Worm (Caenorhabditis elegans): ENCODE results near the gene D1054.1.

D1054.1 gene

DNA sequence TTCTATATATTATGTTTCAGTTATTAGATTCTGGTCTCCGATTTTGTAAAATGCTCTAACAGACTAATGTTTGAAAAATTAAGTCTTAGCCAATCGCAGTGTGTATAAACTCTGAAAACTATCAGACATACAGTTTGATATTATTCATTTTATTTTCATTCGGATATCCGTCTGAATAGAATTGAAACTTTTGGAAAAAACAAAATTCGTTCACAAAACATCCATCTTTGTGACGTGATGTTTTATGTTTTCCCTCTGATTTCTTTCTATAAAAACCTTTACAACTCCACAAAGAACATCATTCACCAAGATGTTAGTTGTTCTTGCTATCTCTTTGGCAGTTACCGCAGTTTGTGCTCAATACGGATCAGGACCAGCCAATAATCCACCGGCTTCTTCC is 23.5 kb upstream of the D1054.1 start, which contains the start of gene ule-3:
Gene ule-3 (plus strand): TSS at position 301 of the 400 bp plus-strand sequence.
- TF ChIP-seq W03F9.2 (tag; optimal IDR thresholded peaks at IDR 0.05), result no peak
- TF ChIP-seq him-1 (tag; optimal IDR thresholded peaks at IDR 0.05), result no peak
- TF ChIP-seq dao-5 (tag; optimal IDR thresholded peaks at IDR 0.05), result no peak

- TF ChIP-seq W03F9.2 (tag; optimal IDR thresholded peaks at IDR 0.05), result no peak
Measured at ce11 chrV:10792775-10793174, 22.8 kb upstream of the D1054.1 start, which contains the start of gene D1054.10. Gene D1054.10, minus strand, starts transcription at chrV:10792875.

DNA sequence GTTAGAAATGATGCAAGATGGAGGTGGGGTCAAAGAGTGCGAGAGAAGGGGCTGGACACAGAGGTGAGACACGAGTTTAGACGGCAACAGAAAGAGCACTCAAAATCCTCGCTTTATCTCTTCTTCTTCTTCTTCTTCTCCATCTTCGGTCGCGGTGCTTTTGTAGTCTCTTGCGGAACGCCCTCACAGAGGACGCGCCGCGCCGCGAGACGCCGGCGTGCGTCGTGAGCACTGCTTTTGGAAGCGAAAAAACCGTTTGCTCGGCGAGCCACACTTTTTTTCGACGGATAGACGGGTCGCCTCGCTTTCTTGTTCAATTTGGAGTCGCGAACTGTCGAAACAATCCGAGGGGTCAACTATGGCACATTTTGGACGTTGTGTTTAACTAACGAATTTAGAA is 20.9 kb upstream of the D1054.1 start, which contains the start of gene D1054.9:
Gene D1054.9 (minus strand): TSS at position 137 of the 400 bp plus-strand sequence.
- no peak for TF ChIP-seq W03F9.2 (tag; optimal IDR thresholded peaks at IDR 0.05)
- no peak for TF ChIP-seq him-1 (tag; optimal IDR thresholded peaks at IDR 0.05)
- TF ChIP-seq dao-5 (tag; optimal IDR thresholded peaks at IDR 0.05), result no peak

DNA sequence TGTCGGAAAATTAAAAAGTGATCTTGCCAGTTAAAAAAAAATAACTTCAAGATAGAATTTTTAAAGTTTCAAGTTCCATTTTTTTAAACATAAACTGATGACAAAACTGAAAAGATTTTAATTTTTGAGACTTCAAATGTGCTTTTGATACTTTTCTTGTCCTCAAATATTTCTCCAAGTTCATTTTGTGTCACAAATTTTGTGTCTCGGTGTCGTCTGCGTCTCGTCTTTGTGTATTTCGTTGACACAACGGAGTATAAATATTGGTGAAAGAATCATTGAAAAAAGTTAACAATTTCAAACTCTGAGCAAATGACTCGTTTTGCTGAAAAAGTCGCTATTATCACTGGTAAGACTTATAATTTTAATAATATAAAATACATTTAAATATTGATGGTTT is 14.0 kb upstream of the D1054.1 start, which contains the start of gene D1054.8:
Gene D1054.8 (plus strand): TSS at position 301 of the 400 bp plus-strand sequence.
- TF ChIP-seq dao-5 (tag; optimal IDR thresholded peaks at IDR 0.05), result no peak
- TF ChIP-seq W03F9.2 (tag; optimal IDR thresholded peaks at IDR 0.05), result no peak
- TF ChIP-seq him-1 (tag; optimal IDR thresholded peaks at IDR 0.05), result no peak

DNA sequence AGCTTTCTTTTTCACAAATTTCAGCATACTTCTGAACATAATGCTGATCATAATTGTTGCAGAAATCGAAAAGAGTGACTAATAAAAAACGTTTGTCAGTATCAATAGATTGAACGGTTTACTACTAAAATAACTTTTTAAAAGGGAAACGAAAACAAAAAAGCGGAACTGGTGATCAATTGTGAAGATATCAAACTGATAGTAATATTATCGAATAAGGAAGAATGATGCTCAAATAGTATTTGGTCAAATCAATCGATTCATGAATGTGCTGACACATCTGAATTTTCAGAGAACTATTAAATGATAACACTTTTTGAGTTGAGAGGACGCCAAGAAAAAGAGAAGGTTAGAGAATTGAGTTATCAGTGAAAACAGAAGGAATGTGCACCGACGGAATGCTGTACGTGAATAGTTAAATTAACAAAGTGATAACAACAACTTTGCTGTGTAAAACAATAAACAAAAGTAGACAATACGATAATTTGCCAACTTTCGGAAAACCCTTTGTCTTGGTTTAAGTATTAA is 6.6 kb upstream of the D1054.1 start, which contains the start of gene D1054.5:
Gene D1054.5 (minus strand): TSS at position 51 of the 528 bp plus-strand sequence.
- TF ChIP-seq dao-5 (tag; optimal IDR thresholded peaks at IDR 0.05) (no peak), W03F9.2 (tag; optimal IDR thresholded peaks at IDR 0.05) (no peak), him-1 (tag; optimal IDR thresholded peaks at IDR 0.05) (no peak)

DNA sequence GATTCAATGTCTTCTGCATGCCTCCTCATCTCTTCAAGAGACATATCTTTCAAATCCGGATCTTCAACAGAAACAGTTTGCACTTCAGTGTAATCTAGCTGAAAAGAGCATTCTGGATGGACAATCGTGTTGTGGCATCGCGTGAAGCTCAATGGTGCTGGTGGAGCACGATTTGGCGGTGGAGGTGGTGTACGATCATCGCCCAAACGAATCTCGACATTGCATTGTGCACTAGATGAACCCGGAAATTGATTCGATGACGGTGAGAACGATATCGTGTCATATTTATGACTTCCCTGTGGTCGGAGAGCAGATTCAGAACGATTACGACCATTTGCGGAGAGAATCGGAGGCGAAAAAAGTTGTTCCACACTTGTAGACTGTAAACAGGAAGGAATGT is 3.2 kb upstream of the D1054.1 start:
- TF ChIP-seq W03F9.2 (tag; optimal IDR thresholded peaks at IDR 0.05) (no peak), dao-5 (tag; optimal IDR thresholded peaks at IDR 0.05) (no peak), him-1 (tag; optimal IDR thresholded peaks at IDR 0.05) (no peak)

ce11 chrV:10771390-10771789 is 1.4 kb upstream of the D1054.1 start, which contains the start of gene D1054.3:
Gene D1054.3, plus strand, starts transcription at chrV:10771451.
- no peak for TF ChIP-seq W03F9.2 (tag; optimal IDR thresholded peaks at IDR 0.05)

- no peak for TF ChIP-seq W03F9.2 (tag; optimal IDR thresholded peaks at IDR 0.05)
- no peak for TF ChIP-seq dao-5 (tag; optimal IDR thresholded peaks at IDR 0.05)
- TF ChIP-seq him-1 (tag; optimal IDR thresholded peaks at IDR 0.05), result no peak
Measured at ce11 chrV:10768892-10769291, 1.1 kb downstream of the D1054.1 start.

DNA sequence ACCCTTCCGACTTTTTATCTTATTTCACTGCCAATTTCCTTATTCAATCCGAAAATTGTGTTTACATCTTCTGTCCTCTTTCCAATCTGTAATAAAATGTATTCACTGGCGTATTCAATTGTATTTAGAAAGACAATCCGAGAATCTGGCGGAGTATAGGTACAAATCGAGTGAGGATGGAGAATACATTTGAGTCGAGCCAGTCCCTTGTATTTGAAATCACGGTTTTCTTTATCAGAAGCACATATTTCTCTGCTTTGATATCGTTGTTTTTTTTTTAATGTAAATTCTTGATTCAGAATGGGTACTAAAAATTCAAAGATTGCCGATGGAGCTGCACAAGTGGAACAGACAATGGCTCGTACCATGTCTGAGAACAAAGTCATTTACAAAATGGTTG is 6.0 kb downstream of the D1054.1 start, which contains the start of gene ocr-1:
Gene ocr-1 (plus strand): TSS at position 301 of the 400 bp plus-strand sequence.
- TF ChIP-seq dao-5 (tag; optimal IDR thresholded peaks at IDR 0.05) (no peak), W03F9.2 (tag; optimal IDR thresholded peaks at IDR 0.05) (no peak), him-1 (tag; optimal IDR thresholded peaks at IDR 0.05) (no peak)

- no peak for TF ChIP-seq W03F9.2 (tag; optimal IDR thresholded peaks at IDR 0.05)
- no peak for TF ChIP-seq him-1 (tag; optimal IDR thresholded peaks at IDR 0.05)
- no peak for TF ChIP-seq dao-5 (tag; optimal IDR thresholded peaks at IDR 0.05)
Measured at ce11 chrV:10762695-10763094, 7.3 kb downstream of the D1054.1 start, which contains the start of gene sre-6. Gene sre-6, minus strand, starts transcription at chrV:10762795.

DNA sequence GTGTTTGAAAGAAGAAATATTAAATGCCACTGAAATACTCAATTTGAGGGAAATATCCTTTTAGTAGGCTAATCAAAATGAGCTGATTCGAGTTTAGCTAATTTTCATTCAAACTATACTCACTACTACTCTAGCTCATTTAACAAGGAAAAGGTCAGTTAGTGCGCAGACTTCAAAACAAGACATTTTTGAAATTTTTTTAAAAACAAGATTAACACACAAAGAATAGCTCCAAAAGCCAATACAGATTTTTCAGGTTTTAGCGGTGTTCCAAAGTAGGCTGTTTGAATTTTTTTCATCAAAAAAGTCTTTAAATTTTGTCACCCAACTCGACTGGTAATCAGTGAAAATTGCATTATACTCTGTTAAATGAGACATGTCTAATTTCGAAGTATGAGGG is 9.2 kb downstream of the D1054.1 start:
- no peak for TF ChIP-seq him-1 (tag; optimal IDR thresholded peaks at IDR 0.05)
- TF ChIP-seq W03F9.2 (tag; optimal IDR thresholded peaks at IDR 0.05), result no peak
- no peak for TF ChIP-seq dao-5 (tag; optimal IDR thresholded peaks at IDR 0.05)

ce11 chrV:10758658-10759057 is 11.4 kb downstream of the D1054.1 start, which contains the start of gene F28H7.8:
Gene F28H7.8, plus strand, starts transcription at chrV:10758958.
- TF ChIP-seq W03F9.2 (tag; optimal IDR thresholded peaks at IDR 0.05) (no peak), dao-5 (tag; optimal IDR thresholded peaks at IDR 0.05) (no peak), him-1 (tag; optimal IDR thresholded peaks at IDR 0.05) (no peak)

DNA sequence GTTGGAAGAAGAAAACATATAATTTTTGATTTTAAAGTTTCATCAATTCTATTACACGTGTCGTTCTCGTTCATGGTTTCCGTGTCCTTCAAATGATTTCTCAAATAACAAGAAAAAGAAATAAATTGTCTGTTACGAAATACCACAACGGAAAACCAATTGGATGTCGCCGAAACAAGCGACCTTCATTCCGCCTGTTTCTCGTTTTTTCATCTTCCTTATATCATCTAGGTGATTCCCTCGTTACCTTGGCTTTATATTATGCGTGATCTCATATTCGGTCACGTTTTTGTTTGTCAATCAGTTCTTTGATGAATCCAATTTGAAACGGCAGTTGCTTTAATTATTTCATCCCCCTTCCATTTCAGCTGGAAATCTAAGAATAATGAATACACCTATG is 12.9 kb downstream of the D1054.1 start:
- TF ChIP-seq W03F9.2 (tag; optimal IDR thresholded peaks at IDR 0.05) (no peak), him-1 (tag; optimal IDR thresholded peaks at IDR 0.05) (no peak), dao-5 (tag; optimal IDR thresholded peaks at IDR 0.05) (no peak)

DNA sequence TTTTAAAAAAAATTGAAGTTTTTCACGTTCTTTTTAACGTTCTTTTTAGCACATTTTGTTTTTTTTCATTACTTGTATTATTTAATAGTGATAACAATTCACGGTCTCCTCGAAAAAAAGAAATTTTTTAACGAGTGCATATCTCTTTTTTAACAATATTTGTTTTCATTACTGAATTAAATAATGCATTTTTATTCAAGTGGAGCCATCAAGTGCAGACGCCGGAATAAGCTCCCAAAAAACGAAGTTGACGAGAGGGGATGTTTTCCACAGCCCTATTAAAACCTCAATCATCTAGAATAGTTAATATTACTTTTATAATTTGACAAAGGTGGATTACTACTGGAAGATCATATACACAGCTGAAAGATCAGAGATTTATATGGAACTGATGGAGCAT is 13.3 kb downstream of the D1054.1 start, which contains the start of gene irld-6:
Gene irld-6 (minus strand): TSS at position 101 of the 400 bp plus-strand sequence.
- no peak for TF ChIP-seq him-1 (tag; optimal IDR thresholded peaks at IDR 0.05)
- TF ChIP-seq W03F9.2 (tag; optimal IDR thresholded peaks at IDR 0.05), result no peak

DNA sequence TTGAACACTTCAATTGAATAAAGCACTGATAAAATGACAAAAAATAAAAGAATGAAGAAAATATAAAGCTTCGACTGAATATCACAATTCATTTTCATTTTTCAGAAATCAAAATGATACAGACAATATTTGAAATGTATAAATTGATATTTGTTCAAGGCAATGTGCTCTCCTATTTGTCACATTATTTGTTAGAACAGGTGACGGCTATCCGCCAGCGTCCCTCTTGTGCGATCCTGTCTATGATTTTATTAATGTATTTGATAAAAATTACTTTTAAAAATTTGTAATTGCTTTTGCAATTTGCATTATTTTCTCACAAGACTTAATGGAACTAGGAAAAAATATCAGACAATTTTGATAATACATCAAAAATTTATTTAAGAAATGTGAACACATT is 16.0 kb downstream of the D1054.1 start, which contains the start of gene F28H7.7:
Gene F28H7.7 (minus strand): TSS at position 101 of the 400 bp plus-strand sequence.
- no peak for TF ChIP-seq dao-5 (tag; optimal IDR thresholded peaks at IDR 0.05)
- TF ChIP-seq W03F9.2 (tag; optimal IDR thresholded peaks at IDR 0.05), result no peak
- no peak for TF ChIP-seq him-1 (tag; optimal IDR thresholded peaks at IDR 0.05)
